Fruit fly (Drosophila melanogaster): ENCODE results near the gene PIG-H.

The PIG-H gene

dm6 chr3R:7962778-7963494 lies 36.7 kb upstream of the PIG-H start (continued):
- TF ChIP-seq D19A (tag; optimal IDR thresholded peaks at IDR 0.05) = peak; percentile 56
- TF ChIP-seq PHDP (tag; optimal IDR thresholded peaks at IDR 0.05) = no peak
- peak; percentile 47; the same call in 1 of the 2 replicates for TF ChIP-seq ara (GFP tag; IDR thresholded peaks at IDR 0.05)
- peak; percentile 33 for TF ChIP-seq odd (GFP tag; optimal IDR thresholded peaks at IDR 0.05)
- no peak for TF ChIP-seq ind (GFP tag; optimal IDR thresholded peaks at IDR 0.05)
- TF ChIP-seq da (GFP tag; optimal IDR thresholded peaks at IDR 0.05) = no peak
- no peak for TF ChIP-seq NC2α (GFP tag; optimal IDR thresholded peaks at IDR 0.05)
- no peak for TF ChIP-seq Dip3 (GFP tag; optimal IDR thresholded peaks at IDR 0.05)
- no peak for TF ChIP-seq jing (GFP tag; optimal IDR thresholded peaks at IDR 0.05)
- peak; percentile 63 for TF ChIP-seq CG3407 (GFP tag; optimal IDR thresholded peaks at IDR 0.05)
- peak; percentile 74 for TF ChIP-seq aop (GFP tag; IDR thresholded peaks at IDR 0.05)
- no peak for TF ChIP-seq Fer3 (tag; optimal IDR thresholded peaks at IDR 0.05)
- no peak for TF ChIP-seq hth (optimal IDR thresholded peaks at IDR 0.05)
- TF ChIP-seq CG12236 (GFP tag; optimal IDR thresholded peaks at IDR 0.05) = no peak
- no peak for TF ChIP-seq ci (GFP tag; IDR thresholded peaks at IDR 0.05)
- peak; percentile 59 for TF ChIP-seq CG12391 (tag; optimal IDR thresholded peaks at IDR 0.05)
- TF ChIP-seq CG31441 (GFP tag; IDR thresholded peaks at IDR 0.05) = peak; percentile 82
- no peak for TF ChIP-seq CG12155 (GFP tag; optimal IDR thresholded peaks at IDR 0.05)
- peak; percentile 20 for TF ChIP-seq Max (GFP tag; optimal IDR thresholded peaks at IDR 0.05)
- peak; percentile 61; the same call in 2 of the 3 replicates for TF ChIP-seq croc (GFP tag; conservative IDR thresholded peaks at IDR 0.05)
- no peak for TF ChIP-seq HHEX (GFP tag; optimal IDR thresholded peaks at IDR 0.05)
- no peak for TF ChIP-seq maf-S (GFP tag; optimal IDR thresholded peaks at IDR 0.05)
- peak; percentile 69 for TF ChIP-seq CG15696 (tag; optimal IDR thresholded peaks at IDR 0.05)
- TF ChIP-seq gem (tag; optimal IDR thresholded peaks at IDR 0.05) = peak; percentile 79
- no peak for TF ChIP-seq CG17802 (tag; optimal IDR thresholded peaks at IDR 0.05)
- peak; percentile 10; the same call in 1 of the 2 replicates for TF ChIP-seq ro (GFP tag; IDR thresholded peaks at IDR 0.05)
- TF ChIP-seq CG17385 (GFP tag; optimal IDR thresholded peaks at IDR 0.05) = peak; percentile 27
- TF ChIP-seq CG7987 (GFP tag; optimal IDR thresholded peaks at IDR 0.05) = no peak

dm6 chr3R:7963495-7964132 lies 36.0 kb upstream of the PIG-H start:
- TF ChIP-seq sr (GFP tag; IDR thresholded peaks at IDR 0.05) = peak; percentile 50; the same call in 1 of the 3 replicates
- peak; percentile 83 for TF ChIP-seq CG8478 (optimal IDR thresholded peaks at IDR 0.05)
- no peak for TF ChIP-seq zen2 (GFP tag; IDR thresholded peaks at IDR 0.05; ENCODE audit: partially characterized antibody)
- TF ChIP-seq CG9876 (GFP tag; optimal IDR thresholded peaks at IDR 0.05) = no peak
- no peak for TF ChIP-seq Chrac-16 (GFP tag; optimal IDR thresholded peaks at IDR 0.05)
- no peak for TF ChIP-seq Neu2 (GFP tag; optimal IDR thresholded peaks at IDR 0.05; ENCODE audit: borderline replicate concordance)
- no peak for TF ChIP-seq CG14965 (GFP tag; optimal IDR thresholded peaks at IDR 0.05; ENCODE audit: borderline replicate concordance)
- no peak for TF ChIP-seq PHDP (tag; optimal IDR thresholded peaks at IDR 0.05)
- TF ChIP-seq CG3847 (GFP tag; IDR thresholded peaks at IDR 0.05) = no peak
- no peak for TF ChIP-seq CG11695 (GFP tag; IDR thresholded peaks at IDR 0.05)
- no peak for TF ChIP-seq gcm (GFP tag; optimal IDR thresholded peaks at IDR 0.05)
- TF ChIP-seq corto (GFP tag; optimal IDR thresholded peaks at IDR 0.05) = peak; percentile 36
- TF ChIP-seq CG7357 (GFP tag; IDR thresholded peaks at IDR 0.05) = no peak
- no peak for TF ChIP-seq sna (GFP tag; IDR thresholded peaks at IDR 0.05; ENCODE audit: partially characterized antibody)
- no peak for TF ChIP-seq CG10654 (GFP tag; optimal IDR thresholded peaks at IDR 0.05)
- TF ChIP-seq Opbp (GFP tag; IDR thresholded peaks at IDR 0.05; ENCODE audit: partially characterized antibody) = 0 out of 3 replicates have a peak, but pooled peaks have one; percentile 35
- TF ChIP-seq Atf3 (GFP tag; optimal IDR thresholded peaks at IDR 0.05) = no peak
- peak; percentile 94 for TF ChIP-seq cg (GFP tag; optimal IDR thresholded peaks at IDR 0.05)
- TF ChIP-seq Nf-YC (tag; optimal IDR thresholded peaks at IDR 0.05) = peak; percentile 91
- TF ChIP-seq ara (GFP tag; IDR thresholded peaks at IDR 0.05) = no peak
- no peak for TF ChIP-seq caup (GFP tag; optimal IDR thresholded peaks at IDR 0.05; ENCODE audit: severe bottlenecking)
- no peak for TF ChIP-seq gem (tag; optimal IDR thresholded peaks at IDR 0.05)
- TF ChIP-seq CrebB (tag; optimal IDR thresholded peaks at IDR 0.05) = no peak

All from whole organism, embryonic.